Fruit fly (Drosophila melanogaster): ENCODE data around the gene CG32548.

CG32548 gene

DNA sequence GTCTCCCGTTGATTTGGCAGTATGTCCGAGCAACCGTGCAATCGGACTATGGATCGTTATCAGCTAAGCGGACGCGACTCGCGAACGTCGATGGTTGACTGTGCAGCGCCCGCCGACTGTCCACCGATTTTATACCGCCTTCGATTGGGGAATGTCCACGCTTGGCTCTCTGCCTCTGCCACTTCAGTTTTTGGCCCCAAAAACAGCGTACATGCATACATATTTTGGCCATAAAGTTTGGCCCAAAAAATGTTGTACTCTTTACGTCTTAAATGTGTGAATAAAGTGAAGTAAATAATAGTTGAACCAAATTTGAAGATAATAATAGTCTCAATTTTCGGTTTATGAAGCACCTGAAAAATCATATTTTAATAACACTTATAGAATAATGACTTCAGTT lies at the start of gene CG32548:
Gene CG32548 (minus strand): TSS at position 101 of the 400 bp plus-strand sequence.
- no peak for TF ChIP-seq cg (GFP tag; optimal IDR thresholded peaks at IDR 0.05)
- no peak for TF ChIP-seq CG8765 (GFP tag; IDR thresholded peaks at IDR 0.05)
- TF ChIP-seq ap (GFP tag; IDR thresholded peaks at IDR 0.05), result no peak
- TF ChIP-seq Dip2 (GFP tag; IDR thresholded peaks at IDR 0.05), result no peak

DNA sequence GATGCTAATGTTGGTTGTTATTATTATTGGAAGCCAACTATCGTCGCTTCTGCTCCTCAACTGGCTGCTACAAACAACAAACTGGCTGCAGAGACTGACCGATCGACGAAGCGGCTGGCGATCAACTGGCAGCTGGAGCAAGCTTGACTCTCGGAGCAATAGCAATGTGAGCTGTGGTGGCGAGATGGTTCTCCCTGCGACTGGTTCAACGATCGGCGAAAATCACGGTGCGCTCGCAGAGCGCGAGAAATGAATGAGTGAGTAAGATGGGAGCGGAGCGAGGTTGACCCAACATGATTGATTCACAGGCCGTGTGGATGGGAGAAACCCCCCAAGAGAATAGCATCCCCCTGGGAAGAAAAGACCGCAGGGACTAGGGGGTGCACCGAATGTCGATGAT lies 49.1 kb upstream of the CG32548 start, which contains the start of gene CG15046:
Gene CG15046 (minus strand): TSS at position 112 of the 400 bp plus-strand sequence.
- TF ChIP-seq zfh1 (GFP tag; IDR thresholded peaks at IDR 0.05) (no peak), CG4282 (GFP tag; optimal IDR thresholded peaks at IDR 0.05) (no peak), CG10462 (GFP tag; optimal IDR thresholded peaks at IDR 0.05) (no peak), nom (GFP tag; optimal IDR thresholded peaks at IDR 0.05) (peak; percentile 36), CG1832 (GFP tag; optimal IDR thresholded peaks at IDR 0.05) (no peak), Deaf1 (tag; optimal IDR thresholded peaks at IDR 0.05) (peak; percentile 27), CG5180 (GFP tag; optimal IDR thresholded peaks at IDR 0.05) (peak; percentile 15), CG13287 (GFP tag; IDR thresholded peaks at IDR 0.05; ENCODE audit: partially characterized antibody) (peak; percentile 19; the same call in 1 of the 2 replicates), rib (GFP tag; IDR thresholded peaks at IDR 0.05) (no peak), chinmo (GFP tag; IDR thresholded peaks at IDR 0.05; ENCODE audit: partially characterized antibody) (0 out of 4 replicates have a peak, but pooled peaks have one; percentile 60), Med (GFP tag) (peak; percentile 65), knrl (GFP tag; IDR thresholded peaks at IDR 0.05; ENCODE audit: partially characterized antibody) (peak; percentile 22; the same call in 1 of the 3 replicates), Jarid2 (GFP tag; optimal IDR thresholded peaks at IDR 0.05) (peak; percentile 52), Drgx (GFP tag; IDR thresholded peaks at IDR 0.05) (0 out of 2 replicates have a peak, but pooled peaks have one; percentile 36), H2.0 (GFP tag; IDR thresholded peaks at IDR 0.05) (no peak), Nf-YB (GFP tag; optimal IDR thresholded peaks at IDR 0.05) (no peak), Trl (optimal IDR thresholded peaks at IDR 0.05) (peak; percentile 27 to 55), Trl (GFP tag; optimal IDR thresholded peaks at IDR 0.05) (no peak), CG7786 (GFP tag; optimal IDR thresholded peaks at IDR 0.05) (no peak), unc-4 (GFP tag; IDR thresholded peaks at IDR 0.05; ENCODE audit: partially characterized antibody) (0 out of 2 replicates have a peak, but pooled peaks have one; percentile 28)

DNA sequence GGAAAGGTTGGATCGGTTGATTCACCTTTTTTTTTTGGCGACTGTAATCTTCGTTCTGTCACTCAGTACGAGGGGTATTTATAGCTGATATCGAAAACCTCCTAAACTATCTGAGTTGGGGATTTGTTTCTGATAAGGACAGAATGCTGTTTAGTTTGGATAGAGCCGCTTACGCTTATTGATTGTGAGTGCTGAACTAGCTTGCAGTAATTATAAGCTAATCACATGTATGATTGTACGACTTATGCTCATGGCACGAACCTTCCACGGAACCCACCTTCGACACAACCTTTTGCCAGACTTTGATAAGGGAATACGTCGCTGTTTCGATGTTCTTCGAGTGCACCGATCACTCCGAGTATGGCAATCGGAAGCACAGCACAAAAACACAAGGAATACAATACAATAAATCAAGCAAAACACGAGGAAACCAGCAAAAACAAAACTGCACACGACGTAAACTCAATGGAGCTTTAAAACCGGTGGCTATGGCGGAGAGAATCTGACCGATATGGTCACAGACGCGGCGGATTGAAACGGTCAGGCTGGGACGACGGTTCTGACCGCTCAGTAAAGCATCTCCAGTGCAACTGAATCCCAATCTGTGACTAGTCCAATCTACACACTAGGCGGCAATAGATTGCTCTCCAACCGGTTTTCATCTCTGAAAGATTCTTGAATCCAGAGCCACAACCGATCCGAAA lies 46.1 kb upstream of the CG32548 start, which contains the start of gene psh:
Gene psh (minus strand): TSS at position 566 of the 704 bp plus-strand sequence.
- TF ChIP-seq row (GFP tag; IDR thresholded peaks at IDR 0.05) (0 out of 3 replicates have a peak, but pooled peaks have one; percentile 7), B-H1 (GFP tag; IDR thresholded peaks at IDR 0.05) (no peak), CG3726 (GFP tag; IDR thresholded peaks at IDR 0.05) (no peak), CG11456 (GFP tag; IDR thresholded peaks at IDR 0.05) (no peak), CG8944 (GFP tag; optimal IDR thresholded peaks at IDR 0.05) (no peak), CG7357 (GFP tag; IDR thresholded peaks at IDR 0.05) (no peak), nerfin-1 (tag; optimal IDR thresholded peaks at IDR 0.05) (no peak), exex (tag; optimal IDR thresholded peaks at IDR 0.05) (peak; percentile 72), Rfx (GFP tag; IDR thresholded peaks at IDR 0.05) (no peak), chinmo (GFP tag; IDR thresholded peaks at IDR 0.05; ENCODE audit: partially characterized antibody) (0 out of 4 replicates have a peak, but pooled peaks have one; percentile 67), CG31388 (GFP tag; optimal IDR thresholded peaks at IDR 0.05) (no peak), sd (tag; optimal IDR thresholded peaks at IDR 0.05) (peak; percentile 28), CG1602 (GFP tag; optimal IDR thresholded peaks at IDR 0.05) (no peak), sr (GFP tag; IDR thresholded peaks at IDR 0.05) (no peak), hth (optimal IDR thresholded peaks at IDR 0.05) (no peak), NK7.1 (GFP tag; optimal IDR thresholded peaks at IDR 0.05) (no peak), Eip74EF (GFP tag; optimal IDR thresholded peaks at IDR 0.05) (no peak), bsh (GFP tag; optimal IDR thresholded peaks at IDR 0.05) (no peak), Atf3 (GFP tag; optimal IDR thresholded peaks at IDR 0.05) (no peak), CG9932 (GFP tag; IDR thresholded peaks at IDR 0.05) (no peak), Nf-YC (tag; optimal IDR thresholded peaks at IDR 0.05) (no peak), Hr51 (GFP tag; optimal IDR thresholded peaks at IDR 0.05) (no peak), CG34376 (GFP tag; optimal IDR thresholded peaks at IDR 0.05) (peak; percentile 3), CG33557 (GFP tag; optimal IDR thresholded peaks at IDR 0.05) (no peak)

All from whole organism, embryonic.